Fruit fly (Drosophila melanogaster): Measurements from ENCODE around the gene CG12607.
A peak's percentile ranks its signal among the peaks of the same experiment; 100 is the strongest.

The CG12607 gene

DNA sequence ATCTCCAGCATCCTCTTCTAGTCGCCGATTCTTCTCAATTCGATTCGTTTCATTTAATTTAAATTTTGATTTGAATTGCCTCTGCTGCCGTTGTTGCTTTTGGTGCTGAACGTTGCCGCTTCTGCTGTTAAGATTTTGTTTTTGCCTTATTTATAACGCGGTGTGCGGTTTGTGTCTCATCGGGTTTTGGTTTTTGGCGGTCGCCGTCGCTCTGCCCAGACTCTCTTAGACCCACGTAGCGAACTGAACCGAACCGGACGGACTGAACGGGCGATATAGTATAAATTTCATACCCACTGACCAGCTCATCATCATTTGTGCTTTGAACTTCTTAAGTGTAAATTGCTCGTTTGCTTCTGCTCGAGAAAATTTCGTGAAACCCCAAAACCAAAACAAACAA lies at the start of gene CG12607:
Gene CG12607 (plus strand): TSS at position 301 of the 400 bp plus-strand sequence.
- TF ChIP-seq Eip75B (GFP tag; optimal IDR thresholded peaks at IDR 0.05) (no peak), Hr38 (GFP tag; optimal IDR thresholded peaks at IDR 0.05) (no peak), CG6163 (GFP tag; IDR thresholded peaks at IDR 0.05) (no peak), CG7368 (GFP tag; optimal IDR thresholded peaks at IDR 0.05) (no peak), net (GFP tag; optimal IDR thresholded peaks at IDR 0.05) (no peak), Gug (GFP tag; IDR thresholded peaks at IDR 0.05) (no peak), CG11762 (GFP tag; optimal IDR thresholded peaks at IDR 0.05; ENCODE audit: insufficient read depth) (no peak), Hr4 (GFP tag; optimal IDR thresholded peaks at IDR 0.05) (no peak), CG34406 (GFP tag; optimal IDR thresholded peaks at IDR 0.05) (no peak), CG6276 (GFP tag; optimal IDR thresholded peaks at IDR 0.05) (no peak)

DNA sequence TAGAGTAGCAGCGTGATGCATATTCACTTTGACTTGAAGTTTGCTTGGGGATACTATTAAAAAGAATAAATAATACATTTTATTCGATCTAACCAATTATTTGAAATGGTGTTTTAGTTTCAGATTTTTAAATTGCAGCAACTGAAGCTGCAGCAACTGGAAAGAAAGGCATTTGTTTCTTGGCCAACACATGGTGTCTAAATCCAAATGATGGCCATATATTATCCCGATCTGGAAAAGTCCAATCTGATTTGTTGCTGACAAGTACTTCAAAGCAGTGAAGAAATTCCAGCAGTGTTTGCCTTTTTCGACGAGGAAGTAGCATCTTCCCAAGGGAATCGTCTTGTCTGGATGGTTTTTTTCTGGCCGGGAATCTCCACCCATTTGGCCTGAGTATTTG lies 49.2 kb upstream of the CG12607 start:
- TF ChIP-seq Eip78C (GFP tag) (peak; percentile 10), eg (GFP tag; IDR thresholded peaks at IDR 0.05) (0 out of 3 replicates have a peak, but pooled peaks have one; percentile 6), Sox15 (GFP tag; optimal IDR thresholded peaks at IDR 0.05) (no peak), CG32006 (GFP tag; optimal IDR thresholded peaks at IDR 0.05) (peak; percentile 53), salr (GFP tag; optimal IDR thresholded peaks at IDR 0.05) (peak in 1 of 2 experiments; percentile 49), Sox102F (GFP tag; optimal IDR thresholded peaks at IDR 0.05) (no peak), CG3032 (tag; optimal IDR thresholded peaks at IDR 0.05) (no peak)

DNA sequence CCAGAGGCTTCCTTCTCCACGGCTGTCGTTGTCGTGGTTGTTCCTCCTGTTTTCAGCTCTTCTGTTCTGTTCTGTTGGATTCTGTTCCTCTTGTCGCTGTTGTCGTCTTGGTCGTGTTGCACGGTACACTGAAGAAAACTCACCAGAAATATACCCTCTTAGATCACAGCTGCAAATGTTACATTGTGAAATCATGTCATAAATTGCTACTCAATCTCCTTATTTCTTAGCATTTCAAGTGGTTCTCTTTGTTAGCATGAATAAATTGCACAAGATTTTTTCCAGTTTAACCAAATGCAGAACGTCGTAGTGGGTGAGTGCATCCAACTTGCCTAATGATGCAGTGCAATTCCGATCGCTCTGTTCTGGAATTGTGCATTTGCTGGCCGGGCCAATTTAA lies 48.5 kb upstream of the CG12607 start:
- TF ChIP-seq Sox15 (GFP tag; optimal IDR thresholded peaks at IDR 0.05) (no peak), achi (GFP tag; optimal IDR thresholded peaks at IDR 0.05) (peak; percentile 58), CG11294 (GFP tag; IDR thresholded peaks at IDR 0.05) (no peak), Smox (GFP tag; optimal IDR thresholded peaks at IDR 0.05) (no peak), CG16779 (tag; optimal IDR thresholded peaks at IDR 0.05) (peak; percentile 35), OdsH (GFP tag; optimal IDR thresholded peaks at IDR 0.05) (peak; percentile 50), CG10669 (GFP tag; optimal IDR thresholded peaks at IDR 0.05) (no peak), CG3032 (tag; optimal IDR thresholded peaks at IDR 0.05) (no peak), CG3919 (GFP tag; optimal IDR thresholded peaks at IDR 0.05) (peak; percentile 43), Hr4 (GFP tag; optimal IDR thresholded peaks at IDR 0.05) (peak; percentile 41), CG8119 (GFP tag; IDR thresholded peaks at IDR 0.05) (no peak), Gug (GFP tag; IDR thresholded peaks at IDR 0.05) (peak; percentile 37; the same call in 1 of the 2 replicates), ss (GFP tag; optimal IDR thresholded peaks at IDR 0.05) (no peak), topi (GFP tag; optimal IDR thresholded peaks at IDR 0.05) (no peak), Sox14 (GFP tag; optimal IDR thresholded peaks at IDR 0.05) (peak; percentile 46), pdm3 (GFP tag; optimal IDR thresholded peaks at IDR 0.05) (peak; percentile 34), acj6 (GFP tag; optimal IDR thresholded peaks at IDR 0.05) (peak; percentile 28), CG15336 (GFP tag; IDR thresholded peaks at IDR 0.05) (peak; percentile 40; the same call in 1 of the 2 replicates), CG6854 (GFP tag; optimal IDR thresholded peaks at IDR 0.05) (no peak), CG31627 (GFP tag; optimal IDR thresholded peaks at IDR 0.05) (peak; percentile 28), spab (GFP tag; optimal IDR thresholded peaks at IDR 0.05) (no peak), CG4318 (GFP tag; optimal IDR thresholded peaks at IDR 0.05) (peak; percentile 8), Hr38 (GFP tag; optimal IDR thresholded peaks at IDR 0.05) (no peak), esn (GFP tag; optimal IDR thresholded peaks at IDR 0.05) (peak; percentile 1), fkh (GFP tag; optimal IDR thresholded peaks at IDR 0.05) (no peak), CG8319 (GFP tag; optimal IDR thresholded peaks at IDR 0.05) (no peak), CG9139 (GFP tag; optimal IDR thresholded peaks at IDR 0.05) (no peak), CG7368 (GFP tag; optimal IDR thresholded peaks at IDR 0.05) (no peak), Lpt (GFP tag; optimal IDR thresholded peaks at IDR 0.05) (peak; percentile 35), svp (GFP tag) (peak; percentile 51), Eip75B (GFP tag; optimal IDR thresholded peaks at IDR 0.05) (peak; percentile 31), Sox102F (GFP tag; optimal IDR thresholded peaks at IDR 0.05) (peak; percentile 6), net (GFP tag; optimal IDR thresholded peaks at IDR 0.05) (peak; percentile 32), salr (GFP tag; optimal IDR thresholded peaks at IDR 0.05) (peak in 1 of 2 experiments; percentile 59), Blimp-1 (GFP tag; optimal IDR thresholded peaks at IDR 0.05) (no peak), CG32006 (GFP tag; optimal IDR thresholded peaks at IDR 0.05) (peak; percentile 70), CG34406 (GFP tag; optimal IDR thresholded peaks at IDR 0.05) (no peak), CG6163 (GFP tag; IDR thresholded peaks at IDR 0.05) (peak; percentile 77; the same call in 2 of the 3 replicates), Hr39 (GFP tag; optimal IDR thresholded peaks at IDR 0.05) (peak; percentile 29), CG11902 (GFP tag; optimal IDR thresholded peaks at IDR 0.05) (no peak), Met (GFP tag; optimal IDR thresholded peaks at IDR 0.05) (peak; percentile 36), CG1621 (tag; optimal IDR thresholded peaks at IDR 0.05) (no peak), CG11762 (GFP tag; optimal IDR thresholded peaks at IDR 0.05; ENCODE audit: insufficient read depth) (no peak)
